Worm (Caenorhabditis elegans) whole organism, late embryonic: ENCODE results near the gene Y75B8A.34.
"Not testable (repeated sequence)": the region's sequence is repeated elsewhere in the genome, so short reads cannot be mapped to it uniquely, and the experiment has no call there.

ENCODE experiments used
- ceh-18 ChIP-seq: sonication (generic microtip); optimal IDR thresholded peaks from 2 replicates; lab custom pipeline; 2016; ENCODE audit warnings: missing genetic modification characterization, missing compliant biosample characterization
- ceh-19 ChIP-seq: fragments of 200-800 bp; sonication (Bioruptor generic); optimal IDR thresholded peaks from 2 replicates; lab custom pipeline; 2018; ENCODE audit warnings: mild to moderate bottlenecking, missing genetic modification characterization, missing compliant biosample characterization
- ceh-34 ChIP-seq: sonication (generic microtip); optimal IDR thresholded peaks from 2 replicates; lab custom pipeline; 2016; ENCODE audit warnings: mild to moderate bottlenecking, missing genetic modification characterization, missing compliant biosample characterization
- dmd-4 ChIP-seq: sonication (generic microtip); optimal IDR thresholded peaks from 2 replicates; lab custom pipeline; 2016; ENCODE audit warnings: borderline replicate concordance, missing genetic modification characterization, missing compliant biosample characterization
- dve-1 ChIP-seq: sonication (generic microtip); optimal IDR thresholded peaks from 2 replicates; lab custom pipeline; 2017; ENCODE audit warnings: antibody characterized with exemption, mild to moderate bottlenecking, missing genetic modification characterization, missing compliant biosample characterization
- fax-1 ChIP-seq: sonication (generic microtip); optimal IDR thresholded peaks from 2 replicates; lab custom pipeline; 2016; ENCODE audit warnings: missing genotype, missing genetic modification characterization, missing compliant biosample characterization
- lin-11 ChIP-seq: fragments of 200-800 bp; sonication (Bioruptor generic); optimal IDR thresholded peaks from 2 replicates; lab custom pipeline; 2018; ENCODE audit warnings: mild to moderate bottlenecking, missing genetic modification characterization, missing compliant biosample characterization
- mec-3 ChIP-seq: sonication (generic microtip); optimal IDR thresholded peaks from 2 replicates; lab custom pipeline; 2016; ENCODE audit warnings: borderline replicate concordance, missing genetic modification characterization, missing compliant biosample characterization
- nfya-1 ChIP-seq: sonication (generic microtip); optimal IDR thresholded peaks from 2 replicates; lab custom pipeline; 2017; ENCODE audit warnings: missing genetic modification characterization, mild to moderate bottlenecking, missing compliant biosample characterization, antibody characterized with exemption, moderate library complexity
- nhr-232 ChIP-seq: sonication (generic microtip); optimal IDR thresholded peaks from 2 replicates; lab custom pipeline; 2016; ENCODE audit warnings: missing genetic modification characterization, missing compliant biosample characterization
- pha-2 ChIP-seq: sonication (generic microtip); optimal IDR thresholded peaks from 2 replicates; lab custom pipeline; 2017; ENCODE audit warnings: mild to moderate bottlenecking, missing genetic modification characterization, missing compliant biosample characterization

DNA sequence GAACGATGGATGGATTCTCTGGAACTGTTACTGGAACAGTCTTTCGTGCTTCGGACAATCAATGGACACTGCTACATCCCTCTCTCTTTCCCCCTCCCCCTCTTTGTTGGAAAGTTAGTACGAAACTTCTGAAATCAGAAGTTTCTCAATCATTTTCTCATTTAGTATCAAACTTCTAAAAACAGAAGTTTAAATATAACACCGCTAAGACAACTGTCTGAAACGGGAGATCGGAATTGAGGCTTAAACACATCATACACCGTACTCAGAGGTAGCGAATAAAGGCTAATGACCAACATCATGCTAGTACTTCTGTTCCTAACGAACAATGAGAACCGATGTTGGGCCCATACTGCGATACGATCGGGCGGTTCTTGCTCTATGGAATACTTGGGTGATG lies 27.2 kb downstream of the Y75B8A.34 start, which contains the start of gene Y49E10.30:
- TF ChIP-seq ceh-34 (tag; lab: Kevin White, UChicago); pha-2 (tag; lab: Kevin White, UChicago); dmd-4 (tag; lab: Kevin White, UChicago); mec-3 (tag; lab: Kevin White, UChicago); ceh-18 (tag; lab: Kevin White, UChicago); lin-11 (tag; lab: Kevin White, UChicago); nfya-1 (tag; lab: Kevin White, UChicago); ceh-19; fax-1 (tag; lab: Kevin White, UChicago); dve-1 (tag; lab: Kevin White, UChicago); nhr-232 (tag; lab: Kevin White, UChicago): not testable (repeated sequence)
